Fruit fly (Drosophila melanogaster): ENCODE measurements around the gene Zw.

The Zw gene

dm6 chrX:19666991-19667409, at the start of gene Zw:
Gene Zw, plus strand, starts transcription at chrX:19667252.
- peak; percentile 26 for TF ChIP-seq noc (tag; optimal IDR thresholded peaks at IDR 0.05)

- TF ChIP-seq noc (tag; optimal IDR thresholded peaks at IDR 0.05) = no peak
Observed at dm6 chrX:19618183-19618740, 48.8 kb upstream of the Zw start, which contains the start of the genes Pstk and Tim9b. Gene Pstk, minus strand, starts transcription at chrX:19618537. Gene Tim9b, minus strand, starts transcription at chrX:19618537.

- TF ChIP-seq noc (tag; optimal IDR thresholded peaks at IDR 0.05) = no peak
Observed at dm6 chrX:19621145-19621544, 45.9 kb upstream of the Zw start, which contains the start of gene CG14221. Gene CG14221, minus strand, starts transcription at chrX:19621245.

dm6 chrX:19622924-19623323, 44.1 kb upstream of the Zw start, which contains the start of the genes Naa20A and MKP-4:
Gene Naa20A, minus strand, starts transcription at chrX:19623074.
Gene MKP-4, plus strand, starts transcription at chrX:19623114.
- TF ChIP-seq noc (tag; optimal IDR thresholded peaks at IDR 0.05) = no peak

dm6 chrX:19625405-19625804, 41.6 kb upstream of the Zw start, which contains the start of gene CG14212:
Gene CG14212, plus strand, starts transcription at chrX:19625705.
- no peak for TF ChIP-seq noc (tag; optimal IDR thresholded peaks at IDR 0.05)

- TF ChIP-seq noc (tag; optimal IDR thresholded peaks at IDR 0.05) = no peak
Observed at dm6 chrX:19631365-19631832, 35.7 kb upstream of the Zw start.

dm6 chrX:19637002-19637420, 30.0 kb upstream of the Zw start:
- no peak for TF ChIP-seq noc (tag; optimal IDR thresholded peaks at IDR 0.05)

- no peak for TF ChIP-seq noc (tag; optimal IDR thresholded peaks at IDR 0.05)
Observed at dm6 chrX:19637434-19638327, 29.4 kb upstream of the Zw start.

- no peak for TF ChIP-seq noc (tag; optimal IDR thresholded peaks at IDR 0.05)
Observed at dm6 chrX:19638328-19638940, 28.6 kb upstream of the Zw start, which contains the start of gene Rcd-1. Gene Rcd-1, plus strand, starts transcription at chrX:19638767.

- TF ChIP-seq noc (tag; optimal IDR thresholded peaks at IDR 0.05) = no peak
Observed at dm6 chrX:19640707-19641248, 26.3 kb upstream of the Zw start.

- TF ChIP-seq noc (tag; optimal IDR thresholded peaks at IDR 0.05) = no peak
Observed at dm6 chrX:19642819-19643504, 24.1 kb upstream of the Zw start, which contains the start of the genes CG12237 and Sec61gamma. Gene CG12237, minus strand, starts transcription at chrX:19642869. Gene Sec61gamma, plus strand, starts transcription at chrX:19643327.

- no peak for TF ChIP-seq noc (tag; optimal IDR thresholded peaks at IDR 0.05)
Observed at dm6 chrX:19645873-19646541, 21.0 kb upstream of the Zw start, which contains the start of gene Arp10. Gene Arp10, minus strand, starts transcription at chrX:19646176.

dm6 chrX:19651757-19652419, 15.2 kb upstream of the Zw start, which contains the start of the genes Ranbp21 and Elys:
Gene Ranbp21, minus strand, starts transcription at chrX:19652269.
Gene Elys, plus strand, starts transcription at chrX:19652305.
- no peak for TF ChIP-seq noc (tag; optimal IDR thresholded peaks at IDR 0.05)
